Worm (Caenorhabditis elegans): ENCODE results near the gene T10C6.6.
"Not testable (repeated sequence)": the region's sequence is repeated elsewhere in the genome, so short reads cannot be mapped to it uniquely, and the experiment has no call there.

T10C6.6 gene

DNA sequence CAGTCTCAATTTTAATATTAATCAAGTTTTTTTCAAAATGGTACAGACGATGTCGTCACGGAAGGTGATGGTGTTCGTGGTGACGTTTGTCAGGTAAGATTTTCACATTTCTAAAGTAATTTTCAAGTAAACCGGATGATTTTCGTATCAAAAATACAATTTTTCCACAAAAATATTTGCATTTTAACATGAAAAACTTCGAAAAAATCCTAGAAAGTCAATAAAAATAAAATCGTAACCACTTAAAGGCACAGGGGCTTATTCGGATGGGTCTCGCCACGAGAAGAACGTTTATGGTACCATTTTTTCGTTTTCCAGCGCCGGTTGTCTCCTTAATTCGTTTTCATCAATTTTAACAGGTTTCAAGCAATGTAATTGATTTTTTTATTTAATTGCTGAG is at the start of gene T10C6.6:
Gene T10C6.6, plus strand, starts transcription at position 27 of the 400 bp plus-strand sequence.
- TF ChIP-seq tab-1 (GFP tag; IDR thresholded peaks at IDR 0.05) (no peak), klf-2 (GFP tag; conservative IDR thresholded peaks at IDR 0.05) (no peak), ztf-23 (GFP tag; IDR thresholded peaks at IDR 0.05) (no peak), ref-1 (GFP tag; conservative IDR thresholded peaks at IDR 0.05) (no peak), med-1 (GFP tag; optimal IDR thresholded peaks at IDR 0.05; ENCODE audit: insufficient read depth) (no peak), cog-1 (tag; optimal IDR thresholded peaks at IDR 0.05) (no peak), flt-1 (GFP tag; IDR thresholded peaks at IDR 0.05) (no peak), T22C8.4 (GFP tag; IDR thresholded peaks at IDR 0.05) (no peak), ztf-29 (GFP tag; IDR thresholded peaks at IDR 0.05) (no peak)

DNA sequence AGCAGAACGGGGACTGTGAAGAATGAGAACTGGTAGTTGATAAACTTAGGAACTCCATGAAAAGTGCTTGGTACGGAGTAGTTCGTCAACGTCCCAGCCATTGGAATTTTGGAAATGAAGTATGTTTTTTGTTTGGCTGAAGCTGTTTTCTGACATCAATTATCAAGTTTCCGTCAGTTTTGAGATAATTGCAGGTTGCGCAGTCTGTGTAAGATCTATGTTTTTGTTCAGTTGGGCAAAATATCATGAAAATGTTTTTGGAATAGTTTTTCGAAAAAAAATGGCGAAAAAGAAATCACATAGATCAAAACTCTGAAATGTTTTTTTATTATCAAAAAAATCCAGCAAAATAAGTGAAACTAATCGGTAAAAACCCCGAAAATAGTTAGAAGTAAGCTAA is 49.3 kb upstream of the T10C6.6 start, which contains the start of gene sru-22:
Gene sru-22, minus strand, starts transcription at position 101 of the 400 bp plus-strand sequence.
- TF ChIP-seq tab-1 (GFP tag; IDR thresholded peaks at IDR 0.05) (no peak), cog-1 (tag; optimal IDR thresholded peaks at IDR 0.05) (no peak)

DNA sequence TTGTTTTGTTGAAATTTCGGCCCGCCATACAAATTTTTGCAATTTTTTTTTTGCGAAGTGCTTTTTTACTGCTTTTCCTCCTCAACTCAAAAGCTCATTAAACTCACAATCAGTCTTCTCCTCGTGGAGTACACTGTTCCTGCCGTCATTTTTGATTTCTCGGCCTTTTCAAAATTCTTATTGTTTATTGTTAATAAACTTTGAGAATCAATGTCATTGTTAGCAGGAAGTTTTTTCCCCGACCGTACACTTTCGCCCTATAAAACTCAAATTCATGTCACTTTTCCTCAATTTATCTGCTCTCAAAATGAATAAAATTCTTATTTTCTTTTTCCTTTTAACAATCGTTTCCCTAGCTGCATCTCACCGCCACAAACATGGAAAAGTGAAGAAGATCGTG is 48.3 kb upstream of the T10C6.6 start, which contains the start of gene clec-232:
Gene clec-232, plus strand, starts transcription at position 301 of the 400 bp plus-strand sequence.
- TF ChIP-seq ref-1 (GFP tag; conservative IDR thresholded peaks at IDR 0.05): no peak

DNA sequence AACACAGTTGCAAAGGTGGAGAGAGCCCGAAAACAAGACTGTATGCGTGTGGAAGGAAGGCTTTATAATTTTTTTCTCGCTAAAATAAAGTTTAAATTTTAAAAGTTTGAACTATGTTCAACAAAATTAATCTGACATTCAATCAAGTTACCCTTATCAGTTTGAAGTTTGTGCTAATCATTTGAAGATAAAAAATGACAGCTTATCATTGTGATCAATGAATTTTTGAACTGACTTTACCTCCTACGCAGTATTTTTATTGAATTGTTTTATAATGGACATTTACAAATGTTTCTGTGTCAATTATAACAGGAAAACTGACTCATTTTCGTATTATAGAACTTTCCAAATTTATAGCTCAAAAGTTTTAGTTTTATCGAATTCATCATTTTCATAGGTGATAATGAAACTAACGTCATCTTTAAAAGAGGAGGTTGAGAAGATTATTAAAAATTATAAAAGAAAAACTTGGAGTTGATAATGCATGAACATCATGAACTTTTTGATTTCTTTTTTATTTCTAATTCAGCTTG is 45.8 kb upstream of the T10C6.6 start, which contains the start of gene oac-20:
Gene oac-20, plus strand, starts transcription at position 483 of the 533 bp plus-strand sequence.
- TF ChIP-seq flt-1 (GFP tag; IDR thresholded peaks at IDR 0.05): no peak
- no peak for TF ChIP-seq ref-1 (GFP tag; conservative IDR thresholded peaks at IDR 0.05)
- TF ChIP-seq T22C8.4 (GFP tag; IDR thresholded peaks at IDR 0.05): no peak
- no peak for TF ChIP-seq ztf-23 (GFP tag; IDR thresholded peaks at IDR 0.05)
- TF ChIP-seq tab-1 (GFP tag; IDR thresholded peaks at IDR 0.05): no peak
- TF ChIP-seq ztf-29 (GFP tag; IDR thresholded peaks at IDR 0.05): no peak
- TF ChIP-seq med-1 (GFP tag; optimal IDR thresholded peaks at IDR 0.05; ENCODE audit: insufficient read depth): no peak
- no peak for TF ChIP-seq cog-1 (tag; optimal IDR thresholded peaks at IDR 0.05)
- no peak for TF ChIP-seq klf-2 (GFP tag; conservative IDR thresholded peaks at IDR 0.05)

DNA sequence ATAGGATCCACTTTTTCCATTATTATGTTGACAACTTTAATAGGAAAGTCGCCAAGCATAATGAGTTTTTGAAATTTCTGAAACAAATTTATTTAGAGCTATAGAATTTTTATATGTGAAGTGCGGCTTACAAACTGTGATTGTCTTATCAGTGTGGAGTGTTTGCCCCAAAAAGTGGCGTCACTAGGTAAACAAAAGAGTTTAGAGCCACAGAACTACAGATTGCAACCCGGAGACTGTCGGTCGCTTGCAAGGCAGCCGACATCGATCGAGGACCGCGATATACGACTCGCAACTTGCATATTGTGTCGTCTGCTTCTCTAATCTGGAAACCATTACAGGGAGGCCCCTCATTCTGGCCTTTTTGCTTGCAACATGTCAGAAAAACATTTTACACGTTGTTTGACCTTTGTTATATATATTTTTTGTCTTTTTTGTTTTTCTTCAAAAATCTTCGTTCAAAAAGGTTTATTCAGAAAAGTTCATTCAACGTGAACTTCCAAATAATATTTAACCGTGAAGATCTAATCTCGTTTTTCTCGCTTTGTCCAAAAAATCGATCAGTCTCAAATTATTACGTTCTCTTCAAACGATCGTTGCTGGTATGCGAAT is 41.3 kb upstream of the T10C6.6 start, which contains the start of the genes fbxa-99 and F36G9.13:
Gene fbxa-99, minus strand, starts transcription at position 122 of the 612 bp plus-strand sequence.
Gene F36G9.13, plus strand, starts transcription at position 562 of the 612 bp plus-strand sequence.
- no peak for TF ChIP-seq ztf-23 (GFP tag; IDR thresholded peaks at IDR 0.05)
- no peak for TF ChIP-seq flt-1 (GFP tag; IDR thresholded peaks at IDR 0.05)
- no peak for TF ChIP-seq T22C8.4 (GFP tag; IDR thresholded peaks at IDR 0.05)

DNA sequence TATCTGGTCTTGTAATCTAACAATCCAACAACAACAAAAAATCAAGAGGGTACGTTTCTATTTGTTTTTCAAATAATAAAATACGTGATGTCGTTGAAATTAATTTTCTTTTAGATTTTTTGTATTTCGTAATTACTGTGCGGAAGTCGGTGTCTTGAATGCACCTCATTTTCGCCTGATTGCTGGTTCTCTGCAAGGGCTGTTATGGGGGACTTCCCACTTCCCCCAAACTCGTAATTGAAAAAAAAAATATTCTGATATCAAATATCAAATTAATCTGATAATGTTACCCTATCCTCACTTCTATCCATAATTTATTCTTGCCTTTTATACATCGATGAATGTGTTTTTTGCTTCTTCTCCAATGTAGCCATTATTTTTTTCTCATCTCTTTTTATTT is 36.1 kb upstream of the T10C6.6 start, which contains the start of gene F36G9.15:
Gene F36G9.15, minus strand, starts transcription at position 101 of the 400 bp plus-strand sequence.
- TF ChIP-seq ztf-23 (GFP tag; IDR thresholded peaks at IDR 0.05) (no peak), ztf-29 (GFP tag; IDR thresholded peaks at IDR 0.05) (no peak), ref-1 (GFP tag; conservative IDR thresholded peaks at IDR 0.05) (no peak)

DNA sequence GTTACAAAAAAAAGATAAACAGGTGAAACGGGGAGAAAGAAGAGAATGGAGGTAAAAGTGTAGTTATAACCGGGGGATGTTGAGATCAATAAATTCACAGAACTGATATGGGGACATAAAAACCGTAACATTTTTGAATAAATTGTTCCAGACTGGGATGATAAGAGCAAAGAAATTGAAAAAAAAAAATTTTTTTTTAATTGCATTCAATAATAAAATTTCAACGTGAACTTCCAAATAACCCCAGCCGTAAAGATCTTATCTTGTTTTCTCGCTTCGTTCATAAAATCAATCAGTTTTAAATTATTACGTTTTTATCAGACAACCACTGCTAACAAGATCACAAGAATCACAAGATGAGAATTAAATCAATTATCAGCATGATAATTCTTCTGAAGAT is 32.3 kb upstream of the T10C6.6 start, which contains the start of gene C06C6.7:
Gene C06C6.7, plus strand, starts transcription at position 301 of the 400 bp plus-strand sequence.
- TF ChIP-seq ztf-29, T22C8.4, tab-1 (GFP tag; IDR thresholded peaks at IDR 0.05): not testable (repeated sequence)

DNA sequence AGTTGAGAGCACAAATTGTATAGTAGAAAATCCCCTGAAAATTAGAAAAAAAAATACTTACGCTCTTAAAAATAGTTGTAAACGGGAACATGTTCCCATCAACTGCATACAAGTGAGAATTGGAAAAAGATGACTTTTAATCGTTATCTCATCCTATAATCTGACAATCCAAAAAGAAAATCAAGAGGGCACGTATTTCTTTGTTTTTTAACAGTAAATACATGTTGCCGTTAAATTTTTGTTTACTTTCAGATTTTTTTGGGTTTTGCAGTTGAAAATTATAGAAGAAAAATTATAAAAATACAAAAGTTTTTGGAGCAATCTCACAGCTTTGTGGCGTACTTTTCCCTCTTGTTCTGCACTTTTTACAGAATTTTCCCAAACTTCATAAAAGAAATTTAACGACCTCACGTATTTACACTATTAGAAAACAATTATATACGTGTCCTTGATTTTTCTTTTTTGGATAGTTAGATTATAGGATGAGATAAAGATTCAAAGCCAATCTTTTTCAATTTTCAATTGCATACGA is 27.4 kb upstream of the T10C6.6 start, which contains the start of the genes C06C6.9 and C06C6.8:
Gene C06C6.9, minus strand, starts transcription at position 101 of the 532 bp plus-strand sequence.
Gene C06C6.8, plus strand, starts transcription at position 482 of the 532 bp plus-strand sequence.
- TF ChIP-seq cog-1 (tag; optimal IDR thresholded peaks at IDR 0.05): no peak
- no peak for TF ChIP-seq tab-1 (GFP tag; IDR thresholded peaks at IDR 0.05)
- TF ChIP-seq ref-1 (GFP tag; conservative IDR thresholded peaks at IDR 0.05): no peak
- no peak for TF ChIP-seq med-1 (GFP tag; optimal IDR thresholded peaks at IDR 0.05; ENCODE audit: insufficient read depth)
- TF ChIP-seq flt-1 (GFP tag; IDR thresholded peaks at IDR 0.05): no peak
- no peak for TF ChIP-seq ztf-23 (GFP tag; IDR thresholded peaks at IDR 0.05)
- no peak for TF ChIP-seq ztf-29 (GFP tag; IDR thresholded peaks at IDR 0.05)
- no peak for TF ChIP-seq T22C8.4 (GFP tag; IDR thresholded peaks at IDR 0.05)
- TF ChIP-seq klf-2 (GFP tag; conservative IDR thresholded peaks at IDR 0.05): no peak

DNA sequence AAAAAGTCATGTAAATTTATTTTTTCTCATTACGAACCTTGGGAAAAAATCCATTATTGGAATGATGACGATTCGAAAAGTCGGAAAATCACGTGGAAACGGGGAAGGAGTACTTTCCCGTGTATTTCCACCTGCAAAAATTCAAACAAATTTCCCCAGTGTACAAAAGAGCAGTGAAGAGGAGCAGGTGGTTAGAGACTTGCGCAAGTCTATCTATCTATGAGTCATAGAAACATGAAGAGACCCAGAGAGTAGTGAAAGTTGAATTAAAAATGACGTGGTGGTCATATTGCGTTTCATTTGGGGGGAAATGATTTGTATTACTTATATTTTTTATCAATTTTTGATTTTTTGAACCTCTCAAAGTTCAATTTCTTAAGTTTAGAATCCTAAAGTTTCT is 23.7 kb upstream of the T10C6.6 start, which contains the start of gene nhr-50:
Gene nhr-50, minus strand, starts transcription at position 199 of the 400 bp plus-strand sequence.
- TF ChIP-seq flt-1 (GFP tag; IDR thresholded peaks at IDR 0.05): no peak
- no peak for TF ChIP-seq cog-1 (tag; optimal IDR thresholded peaks at IDR 0.05)
- no peak for TF ChIP-seq T22C8.4 (GFP tag; IDR thresholded peaks at IDR 0.05)
- no peak for TF ChIP-seq tab-1 (GFP tag; IDR thresholded peaks at IDR 0.05)
- no peak for TF ChIP-seq ztf-23 (GFP tag; IDR thresholded peaks at IDR 0.05)
- no peak for TF ChIP-seq med-1 (GFP tag; optimal IDR thresholded peaks at IDR 0.05; ENCODE audit: insufficient read depth)
- TF ChIP-seq ref-1 (GFP tag; conservative IDR thresholded peaks at IDR 0.05): no peak
- TF ChIP-seq klf-2 (GFP tag; conservative IDR thresholded peaks at IDR 0.05): no peak
- no peak for TF ChIP-seq ztf-29 (GFP tag; IDR thresholded peaks at IDR 0.05)

DNA sequence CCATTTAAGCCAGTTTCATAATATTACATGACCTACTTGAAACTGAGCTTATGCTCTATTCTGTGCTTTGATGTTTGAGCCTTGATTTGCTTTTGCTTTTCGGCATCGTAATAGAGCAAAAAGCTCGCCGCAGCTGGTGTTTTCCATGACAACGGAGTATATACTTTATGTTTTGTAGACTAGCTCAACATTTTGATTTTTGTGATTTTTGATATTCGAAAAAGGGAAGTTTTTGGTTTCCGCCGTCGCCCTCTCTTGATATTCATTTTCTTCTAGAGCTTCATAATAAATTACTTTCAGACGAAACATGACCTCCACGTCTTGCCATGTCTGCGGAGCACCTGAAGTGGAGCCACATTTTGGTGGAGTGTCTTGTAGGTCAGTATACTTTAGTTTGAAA is 21.8 kb upstream of the T10C6.6 start, which contains the start of gene nhr-63:
Gene nhr-63, plus strand, starts transcription at position 301 of the 400 bp plus-strand sequence.
- TF ChIP-seq cog-1 (tag; optimal IDR thresholded peaks at IDR 0.05) (no peak), klf-2 (GFP tag; conservative IDR thresholded peaks at IDR 0.05) (no peak), flt-1 (GFP tag; IDR thresholded peaks at IDR 0.05) (no peak), med-1 (GFP tag; optimal IDR thresholded peaks at IDR 0.05; ENCODE audit: insufficient read depth) (no peak), ref-1 (GFP tag; conservative IDR thresholded peaks at IDR 0.05) (no peak), T22C8.4 (GFP tag; IDR thresholded peaks at IDR 0.05) (no peak), ztf-23 (GFP tag; IDR thresholded peaks at IDR 0.05) (no peak), tab-1 (GFP tag; IDR thresholded peaks at IDR 0.05) (no peak), ztf-29 (GFP tag; IDR thresholded peaks at IDR 0.05) (no peak)

Measured in whole organism, midembryonic.